Worm (Caenorhabditis elegans) whole organism, young adult: ENCODE measurements around the gene rcan-1.

Source experiments
- C06A6.2 ChIP-seq: fragments of 200-800 bp; sonication (Bioruptor generic); conservative IDR thresholded peaks from 2 replicates; pipeline ENCODE4 v1.3.6; 2022; ENCODE audit warnings: missing genetic modification characterization, missing compliant biosample characterization
- F10E7.11 ChIP-seq: sonication (generic microtip); optimal IDR thresholded peaks from 2 replicates; lab custom pipeline; 2017; ENCODE audit warnings: mild to moderate bottlenecking, missing genetic modification characterization, moderate library complexity, missing compliant biosample characterization
- F22D6.2 ChIP-seq: sonication (generic microtip); optimal IDR thresholded peaks from 2 replicates; lab custom pipeline; 2016; ENCODE audit warnings: mild to moderate bottlenecking, missing genetic modification characterization, missing compliant biosample characterization
- F23B12.7 ChIP-seq: sonication (generic microtip); optimal IDR thresholded peaks from 2 replicates; lab custom pipeline; 2017; ENCODE audit warnings: missing genetic modification characterization, mild to moderate bottlenecking, missing compliant biosample characterization, antibody characterized with exemption, moderate library complexity; ENCODE audit not compliant: insufficient read depth
- F33H1.4 ChIP-seq: fragments of 200-800 bp; sonication (Bioruptor generic); IDR thresholded peaks from 2 replicates; pipeline ENCODE4 v1.3.6; 2022; ENCODE audit warnings: missing genetic modification reagents, missing genetic modification characterization, missing compliant biosample characterization
- F49E8.2 ChIP-seq: sonication (generic microtip); optimal IDR thresholded peaks from 3 replicates; lab custom pipeline; 2017; ENCODE audit warnings: missing genetic modification characterization, mild to moderate bottlenecking, missing compliant biosample characterization, antibody characterized with exemption, moderate library complexity; ENCODE audit not compliant: insufficient read depth
- Y56A3A.18 ChIP-seq: fragments of 200-800 bp; sonication (Bioruptor generic); IDR thresholded peaks from 2 replicates; pipeline ENCODE4 v1.3.6; 2022; ENCODE audit warnings: missing genetic modification reagents, missing genetic modification characterization, missing compliant biosample characterization
- Y67H2A.10 ChIP-seq: fragments of 200-800 bp; sonication (Bioruptor generic); conservative IDR thresholded peaks from 2 replicates; pipeline ENCODE4 v1.3.6; 2022; ENCODE audit warnings: missing genetic modification reagents, missing genetic modification characterization, missing compliant biosample characterization
- Y95B8A.8 ChIP-seq: fragments of 200-800 bp; sonication (Bioruptor generic); IDR thresholded peaks from 2 replicates; pipeline ENCODE4 v1.3.6; 2022; ENCODE audit warnings: missing genetic modification reagents, missing genetic modification characterization, missing compliant biosample characterization
- bed-2 ChIP-seq: fragments of 200-800 bp; sonication (Bioruptor generic); IDR thresholded peaks from 2 replicates; pipeline ENCODE4 v1.3.6; 2022; ENCODE audit warnings: missing genetic modification reagents, missing genetic modification characterization, missing compliant biosample characterization
- cebp-2 ChIP-seq: fragments of 200-800 bp; sonication (Bioruptor generic); IDR thresholded peaks from 2 replicates; pipeline ENCODE4 v1.3.6; 2022; ENCODE audit warnings: missing genetic modification characterization, missing compliant biosample characterization
- ceh-58 ChIP-seq: fragments of 200-800 bp; sonication (Bioruptor generic); IDR thresholded peaks from 2 replicates; pipeline ENCODE4 v1.3.6; 2022; ENCODE audit warnings: missing genetic modification characterization, missing compliant biosample characterization
- die-1 ChIP-seq: sonication (generic microtip); optimal IDR thresholded peaks from 2 replicates; lab custom pipeline; 2016; ENCODE audit warnings: missing genotype, mild to moderate bottlenecking, missing genetic modification characterization, missing compliant biosample characterization
- dox-1 ChIP-seq: fragments of 200-800 bp; sonication (Bioruptor generic); IDR thresholded peaks from 2 replicates; pipeline ENCODE4 v1.3.6; 2022; ENCODE audit warnings: missing genetic modification reagents, missing genetic modification characterization, missing compliant biosample characterization
- egl-44 ChIP-seq: fragments of 200-800 bp; sonication (Bioruptor generic); IDR thresholded peaks from 2 replicates; pipeline ENCODE4 v1.3.6; 2022; ENCODE audit warnings: missing genetic modification reagents, missing genetic modification characterization, missing compliant biosample characterization
- egrh-3 ChIP-seq: fragments of 200-800 bp; sonication (Bioruptor generic); IDR thresholded peaks from 2 replicates; pipeline ENCODE4 v1.3.6; 2022; ENCODE audit warnings: missing genetic modification reagents, missing genetic modification characterization, missing compliant biosample characterization
- ekl-4 ChIP-seq: fragments of 200-800 bp; sonication (Bioruptor generic); IDR thresholded peaks from 2 replicates; pipeline ENCODE4 v1.3.6; 2022; ENCODE audit warnings: missing genetic modification reagents, missing genetic modification characterization, missing compliant biosample characterization
- hrde-1 ChIP-seq: sonication (generic microtip); optimal IDR thresholded peaks from 2 replicates; lab custom pipeline; 2016; ENCODE audit warnings: missing genetic modification characterization, mild to moderate bottlenecking, missing compliant biosample characterization, moderate library complexity, missing genotype, missing genetic modification reagents, borderline replicate concordance
- hsf-1 ChIP-seq: fragments of 200-800 bp; sonication (Bioruptor generic); IDR thresholded peaks from 2 replicates; pipeline ENCODE4 v1.3.6; 2022; ENCODE audit warnings: missing genetic modification reagents, missing genetic modification characterization, missing compliant biosample characterization
- let-607 ChIP-seq, 2 experiments: fragments of 200-800 bp in 1 of 2; sonication (Bioruptor generic) in 1 of 2; sonication (generic microtip) in 1 of 2; optimal IDR thresholded peaks; 2 replicates each; lab custom pipeline; 2016 to 2018; ENCODE audit warnings: mild to moderate bottlenecking in 2 of 2, missing compliant biosample characterization in 2 of 2, missing genetic modification characterization in 2 of 2, moderate library complexity in 2 of 2, missing genotype in 1 of 2
- lin-54 ChIP-seq: fragments of 200-800 bp; sonication (Bioruptor generic); optimal IDR thresholded peaks from 2 replicates; lab custom pipeline; 2018; ENCODE audit warnings: mild to moderate bottlenecking, missing genetic modification characterization, missing compliant biosample characterization
- lsl-1 ChIP-seq: fragments of 200-800 bp; sonication (Bioruptor generic); optimal IDR thresholded peaks from 2 replicates; lab custom pipeline; 2018; ENCODE audit warnings: mild to moderate bottlenecking, missing genetic modification characterization, moderate library complexity, missing compliant biosample characterization
- madf-6 ChIP-seq: fragments of 200-800 bp; sonication (Bioruptor generic); IDR thresholded peaks from 2 replicates; pipeline ENCODE4 v1.3.6; 2022; ENCODE audit warnings: missing genetic modification reagents, missing genetic modification characterization, missing compliant biosample characterization
- mcd-1 ChIP-seq: fragments of 200-800 bp; sonication (Bioruptor generic); IDR thresholded peaks from 2 replicates; pipeline ENCODE4 v1.3.6; 2022; ENCODE audit warnings: missing genetic modification reagents, missing genetic modification characterization, missing compliant biosample characterization
- mel-28 ChIP-seq: sonication (generic microtip); optimal IDR thresholded peaks from 2 replicates; lab custom pipeline; 2016; ENCODE audit warnings: borderline replicate concordance, mild to moderate bottlenecking, missing genetic modification characterization, missing compliant biosample characterization
- nhr-120 ChIP-seq: fragments of 200-800 bp; sonication (Bioruptor generic); IDR thresholded peaks from 2 replicates; pipeline ENCODE4 v1.3.6; 2022; ENCODE audit warnings: missing genetic modification characterization, missing compliant biosample characterization
- nhr-179 ChIP-seq: sonication (generic microtip); optimal IDR thresholded peaks from 2 replicates; lab custom pipeline; 2016; ENCODE audit warnings: mild to moderate bottlenecking, missing genetic modification characterization, missing compliant biosample characterization
- nhr-27 ChIP-seq: fragments of 200-800 bp; sonication (Bioruptor generic); optimal IDR thresholded peaks from 2 replicates; lab custom pipeline; 2018; ENCODE audit warnings: mild to moderate bottlenecking, missing genetic modification characterization, moderate library complexity, missing compliant biosample characterization
- pbrm-1 ChIP-seq: fragments of 200-800 bp; sonication (Bioruptor generic); IDR thresholded peaks from 2 replicates; pipeline ENCODE4 v1.3.6; 2022; ENCODE audit warnings: missing genetic modification reagents, missing genetic modification characterization, missing compliant biosample characterization
- sdz-38 ChIP-seq: sonication (generic microtip); optimal IDR thresholded peaks from 2 replicates; lab custom pipeline; 2016; ENCODE audit warnings: missing genotype, missing genetic modification characterization, missing compliant biosample characterization
- snpc-1.1 ChIP-seq: sonication (generic microtip); optimal IDR thresholded peaks from 2 replicates; lab custom pipeline; 2017; ENCODE audit warnings: missing genetic modification characterization, mild to moderate bottlenecking, missing compliant biosample characterization, antibody characterized with exemption, moderate library complexity, missing genotype, missing genetic modification reagents; ENCODE audit not compliant: insufficient read depth
- sptf-2 ChIP-seq: fragments of 200-800 bp; sonication (Bioruptor generic); optimal IDR thresholded peaks from 2 replicates; lab custom pipeline; 2018; ENCODE audit warnings: mild to moderate bottlenecking, missing genetic modification characterization, missing compliant biosample characterization
- tlf-1 ChIP-seq: fragments of 200-800 bp; sonication (Bioruptor generic); optimal IDR thresholded peaks from 2 replicates; lab custom pipeline; 2018; ENCODE audit warnings: mild to moderate bottlenecking, missing genetic modification characterization, missing compliant biosample characterization
- ztf-18 ChIP-seq: sonication (generic microtip); optimal IDR thresholded peaks from 2 replicates; lab custom pipeline; 2016; ENCODE audit warnings: missing genotype, mild to moderate bottlenecking, missing genetic modification characterization, missing compliant biosample characterization
- ztf-28 ChIP-seq: fragments of 200-800 bp; sonication (Bioruptor generic); IDR thresholded peaks from 2 replicates; pipeline ENCODE4 v1.3.6; 2022; ENCODE audit warnings: missing genetic modification reagents, missing genetic modification characterization, missing compliant biosample characterization

Gene rcan-1

DNA sequence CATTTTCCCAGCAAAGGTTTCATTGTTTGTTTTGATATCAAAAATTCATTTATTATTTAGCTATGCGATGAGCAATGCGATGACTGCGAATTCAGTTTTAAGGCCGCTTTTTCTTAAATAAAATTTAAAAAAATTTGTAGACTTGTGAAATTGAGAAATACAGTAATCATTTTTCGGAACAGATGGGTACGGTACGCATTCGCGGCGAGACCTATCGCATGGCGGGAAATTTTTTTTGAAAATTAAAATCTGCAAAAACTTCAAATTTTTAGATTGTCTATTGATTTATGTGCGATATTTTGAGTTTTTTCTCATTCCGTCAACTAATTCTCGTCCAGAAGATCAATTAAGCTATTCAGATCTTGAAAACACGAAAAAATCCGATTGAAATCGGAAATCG, 20.4 kb downstream of the rcan-1 start (continued):
- TF ChIP-seq snpc-1.1 (tag; lab: Kevin White, UChicago): peak; percentile 85
- TF ChIP-seq dox-1 (GFP tag; lab: Robert Waterston, UW): peak; percentile 86
- peak; percentile 27 for TF ChIP-seq ztf-18 (tag; lab: Kevin White, UChicago)
- TF ChIP-seq madf-6 (GFP tag; lab: Robert Waterston, UW): peak; percentile 100
- TF ChIP-seq F49E8.2 (tag; lab: Kevin White, UChicago): peak; percentile 90
- no peak for TF ChIP-seq let-607 (tag; optimal IDR thresholded peaks at IDR 0.05; lab: Kevin White, UChicago)
- TF ChIP-seq hrde-1 (tag; lab: Kevin White, UChicago): peak; percentile 56
- no peak for TF ChIP-seq sdz-38 (tag; lab: Kevin White, UChicago)
- TF ChIP-seq lin-54 (GFP tag; lab: Kevin White, UChicago): peak; percentile 94
- peak; percentile 77; the same call in 1 of the 2 replicates for TF ChIP-seq ekl-4 (GFP tag; lab: Robert Waterston, UW)
- TF ChIP-seq F33H1.4 (GFP tag; lab: Robert Waterston, UW): peak; percentile 99
- peak; percentile 84 for TF ChIP-seq hsf-1
- no peak for TF ChIP-seq sptf-2
- TF ChIP-seq bed-2: no peak
- TF ChIP-seq mcd-1 (GFP tag; lab: Robert Waterston, UW): peak; percentile 66
- peak; percentile 82 for TF ChIP-seq tlf-1
- TF ChIP-seq nhr-27: no peak

DNA sequence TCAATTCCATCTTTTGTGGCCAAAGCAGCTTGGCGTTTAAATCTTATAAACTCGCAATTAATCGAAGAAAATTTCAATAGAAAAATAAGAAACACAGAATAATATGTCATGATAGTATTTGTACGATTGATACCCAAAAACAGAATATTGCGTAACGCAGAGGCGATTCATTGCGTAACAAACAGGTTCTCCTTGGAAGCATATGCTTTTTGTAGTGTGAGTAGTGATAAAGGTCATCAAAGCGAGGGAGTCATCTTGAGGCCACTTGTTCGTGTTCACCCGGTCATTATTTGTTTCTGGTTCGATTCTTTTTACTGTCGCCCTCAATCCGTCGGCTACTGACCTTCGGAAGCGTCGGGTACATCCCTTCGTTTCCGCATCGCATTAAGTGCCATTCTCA, 22.9 kb downstream of the rcan-1 start, which contains the start of gene F54E7.6:
TSS of gene F54E7.6 (minus strand) at position 110 of the 400 bp plus-strand sequence.
- TF ChIP-seq cebp-2 (no peak), F22D6.2 (tag; lab: Kevin White, UChicago) (no peak), C06A6.2 (GFP tag; lab: Robert Waterston, UW) (no peak), lsl-1 (GFP tag; lab: Kevin White, UChicago) (no peak), egrh-3 (GFP tag; lab: Robert Waterston, UW) (no peak), F49E8.2 (tag; lab: Kevin White, UChicago) (no peak), Y95B8A.8 (GFP tag; lab: Robert Waterston, UW) (no peak), nhr-179 (tag; lab: Kevin White, UChicago) (no peak), ceh-58 (GFP tag; lab: Robert Waterston, UW) (no peak)
- TF ChIP-seq, all 124 proteins: peak for 0

DNA sequence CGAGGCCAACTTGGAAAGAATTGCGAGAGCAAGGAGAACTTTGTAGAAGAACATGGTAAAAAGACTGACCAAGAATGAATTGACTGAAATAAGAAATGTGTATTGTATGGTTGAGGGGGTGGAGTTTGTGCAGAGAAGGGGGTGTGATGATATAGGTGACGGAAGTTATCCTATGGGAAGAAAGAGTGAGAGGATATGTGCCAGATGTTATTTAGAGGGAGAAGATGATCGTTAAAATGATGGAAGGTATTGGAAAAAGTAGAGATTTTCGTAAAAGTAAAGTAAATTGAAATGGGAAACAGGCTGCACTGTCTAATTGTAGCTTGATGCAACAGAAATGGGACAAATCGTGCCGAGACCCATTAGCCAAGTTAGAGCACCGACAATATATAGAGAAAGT, 27.0 kb downstream of the rcan-1 start, which contains the start of gene sdz-21:
TSS of gene sdz-21 (minus strand) at position 101 of the 400 bp plus-strand sequence.
- TF ChIP-seq pbrm-1: no peak
- TF ChIP-seq Y67H2A.10 (GFP tag; lab: Robert Waterston, UW): no peak
- TF ChIP-seq mel-28 (tag; lab: Kevin White, UChicago): no peak
- no peak for TF ChIP-seq F10E7.11 (tag; lab: Kevin White, UChicago)
- no peak for TF ChIP-seq egl-44 (GFP tag; lab: Robert Waterston, UW)
- no peak for TF ChIP-seq nhr-120 (GFP tag; lab: Robert Waterston, UW)
- TF ChIP-seq sptf-2: no peak
- no peak for TF ChIP-seq ekl-4 (GFP tag; lab: Robert Waterston, UW)
- no peak for TF ChIP-seq F23B12.7 (tag; lab: Kevin White, UChicago)
- no peak for TF ChIP-seq Y56A3A.18
- no peak for TF ChIP-seq die-1 (tag; lab: Kevin White, UChicago)
- TF ChIP-seq ztf-28: no peak
